Worm (Caenorhabditis elegans) whole organism, L2 larva: ENCODE results near the gene oga-1.

Source experiments
- fos-1 ChIP-seq: fragments of 150-350 bp; optimal IDR thresholded peaks from 2 replicates; lab custom pipeline; 2014; ENCODE audit warnings: missing biosample characterization, missing genetic modification characterization
- lin-13 ChIP-seq: fragments of 150-350 bp; optimal IDR thresholded peaks from 2 replicates; lab custom pipeline; 2014; ENCODE audit warnings: missing biosample characterization, missing genetic modification reagents, missing genetic modification characterization
- lin-39 ChIP-seq: fragments of 150-350 bp; optimal IDR thresholded peaks from 2 replicates; lab custom pipeline; 2014; ENCODE audit warnings: missing biosample characterization, missing genetic modification reagents, missing genetic modification characterization
- mab-5 ChIP-seq: fragments of 150-350 bp; optimal IDR thresholded peaks from 2 replicates; lab custom pipeline; 2014; ENCODE audit warnings: missing biosample characterization, missing genetic modification characterization
- snpc-4 ChIP-seq: fragments of 150-350 bp; optimal IDR thresholded peaks from 2 replicates; lab custom pipeline; 2014; ENCODE audit warnings: missing biosample characterization, missing genetic modification characterization
- unc-39 ChIP-seq: fragments of 150-350 bp; optimal IDR thresholded peaks from 2 replicates; lab custom pipeline; 2014; ENCODE audit warnings: missing biosample characterization, missing genetic modification characterization
- zag-1 ChIP-seq: fragments of 150-350 bp; optimal IDR thresholded peaks from 2 replicates; lab custom pipeline; 2014; ENCODE audit warnings: missing biosample characterization, missing genetic modification characterization
- ztf-11 ChIP-seq: sonication (generic microtip); optimal IDR thresholded peaks from 2 replicates; lab custom pipeline; 2017; ENCODE audit warnings: missing biosample characterization, missing genetic modification characterization

DNA sequence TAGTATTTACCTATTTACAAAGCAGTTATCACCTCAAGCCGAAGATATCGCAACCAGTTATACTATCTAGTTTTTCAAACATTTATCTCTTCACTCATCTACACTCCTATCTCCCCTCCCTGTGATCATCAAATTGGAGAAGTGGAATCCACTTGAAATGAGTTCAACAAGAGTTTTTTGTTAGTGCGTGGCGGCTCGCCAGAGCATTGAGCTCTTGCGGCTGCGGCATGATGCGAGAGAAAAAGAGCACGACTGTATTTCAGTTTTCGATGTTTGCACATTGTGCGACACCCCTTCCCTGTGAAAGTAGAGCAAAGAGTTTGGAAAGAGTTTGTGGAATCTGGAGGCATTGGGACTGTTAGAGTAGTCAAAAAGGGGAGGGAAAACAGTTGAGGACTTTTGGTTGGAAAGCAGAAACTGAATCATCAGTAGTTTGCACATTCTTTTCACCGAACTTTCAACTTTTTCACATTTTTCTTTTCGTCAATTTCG is 16.5 kb downstream of the oga-1 start, which contains the start of gene T20B5.2:
- TF ChIP-seq unc-39 (tag; lab: Kevin White, UChicago) = no peak
- TF ChIP-seq zag-1 (tag; lab: Kevin White, UChicago) = no peak
- no peak for TF ChIP-seq mab-5
- TF ChIP-seq ztf-11 = no peak
- TF ChIP-seq fos-1 (tag; lab: Kevin White, UChicago) = no peak
- TF ChIP-seq lin-39 (tag; lab: Kevin White, UChicago) = no peak
- no peak for TF ChIP-seq snpc-4 (tag; lab: Kevin White, UChicago)
- TF ChIP-seq lin-13 (GFP tag; lab: Kevin White, UChicago) = no peak
